Worm (Caenorhabditis elegans): Measurements from ENCODE around the gene pag-3.

Gene pag-3

DNA sequence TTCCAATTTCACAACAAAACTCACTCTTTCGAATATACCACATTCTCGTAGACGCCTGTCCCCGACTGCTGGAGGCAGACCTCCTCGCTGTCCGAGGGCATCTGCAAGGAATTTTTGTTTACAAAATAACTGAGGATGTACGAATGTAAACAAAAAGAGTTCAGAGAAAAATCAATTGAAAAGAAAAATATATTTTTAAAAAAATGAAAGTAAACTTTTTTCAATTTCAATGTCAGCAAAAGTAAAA is 8.3 kb downstream of the pag-3 start, which contains the start of gene mrp-5:
mrp-5 (minus strand) TSS at position 101 of the 247 bp plus-strand sequence.
- no peak for TF ChIP-seq bed-3 (GFP tag; optimal IDR thresholded peaks at IDR 0.05)
- TF ChIP-seq sptf-1 (tag; optimal IDR thresholded peaks at IDR 0.05): no peak
- no peak for TF ChIP-seq lin-13 (tag; optimal IDR thresholded peaks at IDR 0.05)

DNA sequence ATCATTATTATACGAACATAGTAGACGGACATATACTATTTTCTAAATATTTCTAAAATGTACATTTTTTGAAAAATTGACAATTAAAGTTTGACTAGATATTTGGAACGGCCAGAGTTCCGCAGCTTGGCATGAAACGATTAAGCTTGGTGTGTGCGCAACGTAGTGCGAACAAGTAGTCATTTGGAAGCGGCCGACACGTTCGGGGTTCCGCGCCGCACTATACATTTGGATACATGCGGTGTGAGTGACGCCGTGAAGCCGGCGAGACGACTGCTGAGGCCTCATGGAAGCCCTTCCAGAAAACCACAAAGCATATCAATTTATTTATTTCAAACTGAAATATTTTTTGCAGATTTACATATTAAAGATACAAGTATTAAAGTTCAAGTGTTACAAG is 16.3 kb downstream of the pag-3 start:
- TF ChIP-seq unc-62 (GFP tag; optimal IDR thresholded peaks at IDR 0.05): no peak
- no peak for TF ChIP-seq bed-3 (GFP tag; optimal IDR thresholded peaks at IDR 0.05)
- TF ChIP-seq drap-1 (GFP tag; optimal IDR thresholded peaks at IDR 0.05): no peak
- TF ChIP-seq hlh-1 (tag; optimal IDR thresholded peaks at IDR 0.05): no peak
- TF ChIP-seq blmp-1 (tag; optimal IDR thresholded peaks at IDR 0.05): no peak
- no peak for TF ChIP-seq M03D4.4 (tag; optimal IDR thresholded peaks at IDR 0.05)
- no peak for TF ChIP-seq ceh-39 (tag; optimal IDR thresholded peaks at IDR 0.05)
- TF ChIP-seq mep-1 (tag; optimal IDR thresholded peaks at IDR 0.05): no peak
- TF ChIP-seq zip-8 (tag; optimal IDR thresholded peaks at IDR 0.05): no peak
- no peak for TF ChIP-seq sem-2 (GFP tag; optimal IDR thresholded peaks at IDR 0.05)

DNA sequence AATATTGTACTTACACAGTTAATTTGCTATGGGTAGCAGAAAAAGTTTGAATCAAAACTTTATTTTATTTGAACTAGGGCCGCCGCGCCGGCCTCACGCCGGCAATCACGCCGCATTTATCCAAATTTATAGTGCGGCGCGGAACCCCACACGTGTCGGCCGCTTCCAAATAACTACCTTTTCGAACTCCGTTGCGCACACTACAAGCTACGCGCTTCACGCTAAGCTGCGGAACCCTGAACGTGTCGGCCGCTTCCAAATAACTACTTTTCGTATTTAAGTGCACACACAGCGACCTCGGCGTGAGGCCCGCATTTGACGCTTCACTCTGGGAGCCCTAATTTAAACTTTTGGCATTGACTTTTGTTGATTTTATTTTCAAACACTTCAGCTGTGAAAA is 23.0 kb downstream of the pag-3 start:
- TF ChIP-seq M03D4.4 (tag; optimal IDR thresholded peaks at IDR 0.05) (no peak), nhr-28 (tag; optimal IDR thresholded peaks at IDR 0.05) (no peak), lsy-2 (tag; optimal IDR thresholded peaks at IDR 0.05) (no peak), unc-62 (GFP tag; optimal IDR thresholded peaks at IDR 0.05) (no peak), bed-3 (GFP tag; optimal IDR thresholded peaks at IDR 0.05) (no peak), mab-5 (tag; optimal IDR thresholded peaks at IDR 0.05) (no peak), unc-39 (tag; optimal IDR thresholded peaks at IDR 0.05) (no peak), mls-2 (tag; optimal IDR thresholded peaks at IDR 0.05) (no peak), sem-2 (GFP tag; optimal IDR thresholded peaks at IDR 0.05) (no peak), lin-13 (tag; optimal IDR thresholded peaks at IDR 0.05) (no peak), unc-120 (tag; optimal IDR thresholded peaks at IDR 0.05; ENCODE audit: poor library complexity, severe bottlenecking) (no peak), blmp-1 (tag; optimal IDR thresholded peaks at IDR 0.05) (no peak), hlh-1 (tag; optimal IDR thresholded peaks at IDR 0.05) (no peak), mep-1 (tag; optimal IDR thresholded peaks at IDR 0.05) (no peak), lin-32 (GFP tag; optimal IDR thresholded peaks at IDR 0.05) (no peak), ces-1 (GFP tag; optimal IDR thresholded peaks at IDR 0.05) (no peak), pha-4 (tag; optimal IDR thresholded peaks at IDR 0.05) (no peak), ceh-83 (GFP tag; optimal IDR thresholded peaks at IDR 0.05) (no peak), tbx-8 (GFP tag; optimal IDR thresholded peaks at IDR 0.05) (no peak), nhr-237 (tag; optimal IDR thresholded peaks at IDR 0.05) (no peak)

DNA sequence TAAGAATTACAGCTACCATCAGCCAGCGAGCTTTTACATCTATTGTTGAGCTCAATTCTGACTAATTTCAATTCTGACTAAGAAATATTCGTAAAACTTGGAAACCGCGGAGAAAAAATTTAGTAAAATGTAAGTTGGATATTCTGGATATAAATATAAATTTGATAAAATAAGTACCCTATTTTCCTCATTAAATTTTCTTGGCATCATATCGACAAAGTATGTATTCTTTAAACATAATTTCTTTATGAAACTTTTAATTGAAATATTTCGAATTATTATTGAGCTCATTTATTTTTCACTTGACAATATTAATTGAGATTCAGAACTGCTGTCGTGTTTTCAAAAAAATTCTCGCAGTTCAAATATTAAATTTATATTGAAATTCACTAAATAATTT is 24.9 kb downstream of the pag-3 start:
- TF ChIP-seq mab-5 (tag; optimal IDR thresholded peaks at IDR 0.05) (no peak), cnd-1 (tag; optimal IDR thresholded peaks at IDR 0.05) (no peak), pha-4 (tag; optimal IDR thresholded peaks at IDR 0.05) (no peak), ztf-11 (tag; optimal IDR thresholded peaks at IDR 0.05) (no peak), nhr-28 (tag; optimal IDR thresholded peaks at IDR 0.05) (no peak)

DNA sequence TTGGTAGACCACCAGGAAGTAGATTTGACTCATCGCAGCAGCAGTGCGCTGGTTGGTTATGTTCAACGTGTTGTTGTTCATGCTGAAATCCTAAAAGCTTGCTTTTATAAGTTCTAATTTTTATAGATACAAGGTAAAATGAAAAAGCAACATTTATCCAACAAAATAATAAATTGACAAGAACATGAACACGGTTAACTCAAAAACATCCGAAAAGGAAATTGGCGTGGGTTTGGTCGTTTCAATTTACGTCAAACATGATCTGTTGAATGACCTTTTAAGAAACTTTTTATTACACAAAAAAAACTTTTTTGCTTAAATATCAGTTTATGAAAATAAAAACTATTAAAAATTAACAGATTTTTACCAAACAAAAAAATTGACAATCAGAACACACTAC is 25.6 kb downstream of the pag-3 start, which contains the start of gene ntr-2:
ntr-2 (minus strand) TSS at position 101 of the 400 bp plus-strand sequence.
- no peak for TF ChIP-seq sptf-1 (tag; optimal IDR thresholded peaks at IDR 0.05)
- TF ChIP-seq unc-62 (GFP tag; optimal IDR thresholded peaks at IDR 0.05): no peak
- no peak for TF ChIP-seq nhr-76 (tag; optimal IDR thresholded peaks at IDR 0.05)
- TF ChIP-seq mab-5 (tag; optimal IDR thresholded peaks at IDR 0.05): no peak

DNA sequence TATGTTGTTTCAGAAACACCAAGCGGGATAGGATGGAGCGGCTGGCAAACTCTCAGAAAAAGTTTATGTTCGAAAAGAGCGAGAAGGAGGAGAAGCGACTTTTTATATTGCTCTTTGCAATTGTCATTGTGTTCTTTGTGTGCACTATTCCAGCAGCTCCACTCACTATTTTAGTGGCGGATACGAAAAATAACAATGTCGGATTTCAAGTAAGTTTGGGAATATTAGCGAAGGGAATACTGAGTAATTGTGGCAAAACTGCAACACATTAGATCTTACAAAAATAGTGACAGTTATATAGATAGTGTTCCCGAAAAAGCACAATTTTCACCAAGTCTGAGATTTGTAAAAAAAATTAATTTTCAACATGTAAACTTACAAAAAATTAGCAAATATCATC is 31.7 kb downstream of the pag-3 start:
- TF ChIP-seq nhr-12 (tag; optimal IDR thresholded peaks at IDR 0.05) (no peak), sptf-1 (tag; optimal IDR thresholded peaks at IDR 0.05) (no peak), ceh-39 (tag; optimal IDR thresholded peaks at IDR 0.05) (no peak), nhr-2 (tag; optimal IDR thresholded peaks at IDR 0.05) (no peak), snpc-4 (tag; optimal IDR thresholded peaks at IDR 0.05) (no peak), ceh-43 (GFP tag; optimal IDR thresholded peaks at IDR 0.05) (no peak), tbx-8 (GFP tag; optimal IDR thresholded peaks at IDR 0.05) (no peak)

Measured in whole organism, mixed stage, embryonic.